Fruit fly (Drosophila melanogaster) whole organism, wandering third instar larva: ENCODE measurements around the gene BORCS6.

Source experiments
- GATAd ChIP-seq: sonication (Bioruptor generic); optimal IDR thresholded peaks from 2 replicates; lab custom pipeline; 2016; ENCODE audit warnings: missing biosample characterization, missing genetic modification characterization
- HLH106 ChIP-seq: fragments of 200-800 bp; optimal IDR thresholded peaks from 3 replicates; lab custom pipeline; 2019; ENCODE audit warnings: missing biosample characterization, mild to moderate bottlenecking, missing genetic modification characterization, moderate library complexity
- Hr78 ChIP-seq: fragments of >200 bp; optimal IDR thresholded peaks from 2 replicates; lab custom pipeline; 2017; ENCODE audit warnings: missing biosample characterization, missing genetic modification characterization
- Jra ChIP-seq: sonication (Bioruptor generic); optimal IDR thresholded peaks from 2 replicates; lab custom pipeline; 2016; ENCODE audit warnings: missing biosample characterization, missing genetic modification characterization
- N ChIP-seq: fragments of >200 bp; optimal IDR thresholded peaks from 2 replicates; lab custom pipeline; 2018; ENCODE audit warnings: missing biosample characterization, missing external identifiers, missing genetic modification characterization
- OdsH ChIP-seq: fragments of 200-800 bp; sonication (Bioruptor generic); optimal IDR thresholded peaks from 2 replicates; lab custom pipeline; 2016; ENCODE audit warnings: missing biosample characterization, mild to moderate bottlenecking, missing genetic modification characterization
- Vsx2 ChIP-seq: fragments of 200-300, 225-300 bp; sonication (Bioruptor generic); optimal IDR thresholded peaks from 2 replicates; lab custom pipeline; 2018; ENCODE audit warnings: missing biosample characterization, missing genetic modification characterization; ENCODE audit not compliant: partially characterized antibody
- br ChIP-seq: fragments of 200-800 bp; sonication (Bioruptor generic); optimal IDR thresholded peaks from 2 replicates; lab custom pipeline; 2016; ENCODE audit warnings: missing biosample characterization, missing genetic modification characterization
- fru ChIP-seq: fragments of 200-800 bp; sonication (Bioruptor generic); optimal IDR thresholded peaks from 3 replicates; lab custom pipeline; 2016; ENCODE audit warnings: missing biosample characterization, mild to moderate bottlenecking, missing genetic modification characterization
- h ChIP-seq: fragments of 200-800 bp; sonication (Bioruptor generic); optimal IDR thresholded peaks from 3 replicates; lab custom pipeline; 2016; ENCODE audit warnings: missing biosample characterization, mild to moderate bottlenecking, missing genetic modification characterization
- lola ChIP-seq: fragments of >200 bp; optimal IDR thresholded peaks from 2 replicates; lab custom pipeline; 2017; ENCODE audit warnings: missing biosample characterization, missing genetic modification characterization
- psq ChIP-seq: fragments of 200-800 bp; sonication (Bioruptor generic); optimal IDR thresholded peaks from 3 replicates; lab custom pipeline; 2017; ENCODE audit warnings: missing biosample characterization, mild to moderate bottlenecking, missing genetic modification characterization, moderate library complexity
- woc ChIP-seq: sonication (Bioruptor generic); optimal IDR thresholded peaks from 2 replicates; lab custom pipeline; 2016; ENCODE audit warnings: missing biosample characterization, mild to moderate bottlenecking, missing genetic modification characterization

dm6 chr3L:586582-587213 is 46.0 kb downstream of the BORCS6 start:
- no peak for TF ChIP-seq Vsx2
- TF ChIP-seq h (GFP tag; lab: Kevin White, UChicago) = no peak
- TF ChIP-seq fru (GFP tag; lab: Kevin White, UChicago) = no peak
- no peak for TF ChIP-seq psq (GFP tag; lab: Kevin White, UChicago)
- no peak for TF ChIP-seq lola (GFP tag; lab: Kevin White, UChicago)
- TF ChIP-seq HLH106 (tag; lab: Kevin White, UChicago) = no peak
- TF ChIP-seq OdsH (GFP tag; lab: Kevin White, UChicago) = no peak
- no peak for TF ChIP-seq br (GFP tag; lab: Kevin White, UChicago)
- TF ChIP-seq Hr78 = no peak
- no peak for TF ChIP-seq N (GFP tag; lab: Kevin White, UChicago)
- no peak for TF ChIP-seq GATAd (GFP tag; lab: Kevin White, UChicago)
- no peak for TF ChIP-seq Jra
- TF ChIP-seq woc = no peak
